Worm (Caenorhabditis elegans) whole organism, late embryonic: ENCODE data around the gene clec-218.
"Not testable (repeated sequence)": the region's sequence is repeated elsewhere in the genome, so short reads cannot be mapped to it uniquely, and the experiment has no call there.

ENCODE experiments used
- C08G9.2 ChIP-seq: sonication (generic microtip); optimal IDR thresholded peaks from 2 replicates; lab custom pipeline; 2016; ENCODE audit warnings: mild to moderate bottlenecking, missing genetic modification characterization, moderate library complexity, missing compliant biosample characterization
- C38D4.7 ChIP-seq: fragments of 200-800 bp; sonication (Bioruptor generic); optimal IDR thresholded peaks from 2 replicates; lab custom pipeline; 2018; ENCODE audit warnings: mild to moderate bottlenecking, missing genetic modification characterization, moderate library complexity, missing compliant biosample characterization
- F13H6.1 ChIP-seq: sonication (generic microtip); optimal IDR thresholded peaks from 2 replicates; lab custom pipeline; 2016; ENCODE audit warnings: missing genetic modification characterization, missing compliant biosample characterization
- K09A11.1 ChIP-seq: sonication (generic microtip); optimal IDR thresholded peaks from 2 replicates; lab custom pipeline; 2017; ENCODE audit warnings: antibody characterized with exemption, mild to moderate bottlenecking, missing genetic modification characterization, missing compliant biosample characterization; ENCODE audit not compliant: insufficient read depth
- ama-1 ChIP-seq: fragments of 150-350 bp; optimal IDR thresholded peaks from 2 replicates; lab custom pipeline; 2014
- ceh-14 ChIP-seq: sonication (generic microtip); optimal IDR thresholded peaks from 2 replicates; lab custom pipeline; 2016; ENCODE audit warnings: missing genotype, missing genetic modification characterization, missing compliant biosample characterization
- ceh-18 ChIP-seq: sonication (generic microtip); optimal IDR thresholded peaks from 2 replicates; lab custom pipeline; 2016; ENCODE audit warnings: missing genetic modification characterization, missing compliant biosample characterization
- ceh-19 ChIP-seq: fragments of 200-800 bp; sonication (Bioruptor generic); optimal IDR thresholded peaks from 2 replicates; lab custom pipeline; 2018; ENCODE audit warnings: mild to moderate bottlenecking, missing genetic modification characterization, missing compliant biosample characterization
- ceh-2 ChIP-seq: sonication (generic microtip); optimal IDR thresholded peaks from 2 replicates; lab custom pipeline; 2016; ENCODE audit warnings: missing genotype, missing genetic modification characterization, missing compliant biosample characterization
- ceh-22 ChIP-seq: sonication (generic microtip); optimal IDR thresholded peaks from 2 replicates; lab custom pipeline; 2017; ENCODE audit warnings: missing biosample characterization, missing genetic modification characterization
- ceh-24 ChIP-seq: sonication (generic microtip); optimal IDR thresholded peaks from 2 replicates; lab custom pipeline; 2016; ENCODE audit warnings: mild to moderate bottlenecking, missing genetic modification characterization, missing compliant biosample characterization
- ceh-30 ChIP-seq: fragments of 150-350 bp; optimal IDR thresholded peaks from 2 replicates; lab custom pipeline; 2014; ENCODE audit warnings: missing biosample characterization, missing genetic modification characterization
- ceh-31 ChIP-seq: sonication (generic microtip); optimal IDR thresholded peaks from 2 replicates; lab custom pipeline; 2016; ENCODE audit warnings: missing genetic modification characterization, missing compliant biosample characterization
- ceh-48 ChIP-seq: sonication (generic microtip); optimal IDR thresholded peaks from 2 replicates; lab custom pipeline; 2016; ENCODE audit warnings: missing genetic modification characterization, inconsistent platforms, missing compliant biosample characterization
- ceh-6 ChIP-seq: fragments of 200-800 bp; sonication (Bioruptor generic); optimal IDR thresholded peaks from 2 replicates; lab custom pipeline; 2018; ENCODE audit warnings: mild to moderate bottlenecking, missing genetic modification characterization, missing compliant biosample characterization
- che-1 ChIP-seq: sonication (generic microtip); optimal IDR thresholded peaks from 2 replicates; lab custom pipeline; 2016; ENCODE audit warnings: mild to moderate bottlenecking, missing genetic modification characterization, missing compliant biosample characterization
- dmd-4 ChIP-seq: sonication (generic microtip); optimal IDR thresholded peaks from 2 replicates; lab custom pipeline; 2016; ENCODE audit warnings: borderline replicate concordance, missing genetic modification characterization, missing compliant biosample characterization
- dve-1 ChIP-seq: sonication (generic microtip); optimal IDR thresholded peaks from 2 replicates; lab custom pipeline; 2017; ENCODE audit warnings: antibody characterized with exemption, mild to moderate bottlenecking, missing genetic modification characterization, missing compliant biosample characterization
- elt-2 ChIP-seq: sonication (generic microtip); optimal IDR thresholded peaks from 2 replicates; lab custom pipeline; 2016; ENCODE audit warnings: missing genetic modification reagents, missing genetic modification characterization, missing compliant biosample characterization
- hlh-13 ChIP-seq: fragments of 200-800 bp; sonication (Bioruptor generic); optimal IDR thresholded peaks from 2 replicates; lab custom pipeline; 2018; ENCODE audit warnings: mild to moderate bottlenecking, missing genetic modification characterization, missing compliant biosample characterization
- hlh-15 ChIP-seq: sonication (generic microtip); optimal IDR thresholded peaks from 2 replicates; lab custom pipeline; 2016; ENCODE audit warnings: missing genetic modification characterization, missing compliant biosample characterization
- hlh-8 ChIP-seq: sonication (generic microtip); optimal IDR thresholded peaks from 2 replicates; lab custom pipeline; 2016; ENCODE audit warnings: missing genotype, missing genetic modification characterization, missing compliant biosample characterization
- lim-6 ChIP-seq: sonication (generic microtip); optimal IDR thresholded peaks from 2 replicates; lab custom pipeline; 2016; ENCODE audit warnings: missing genetic modification characterization, missing compliant biosample characterization
- madf-2 ChIP-seq: sonication (generic microtip); optimal IDR thresholded peaks from 2 replicates; lab custom pipeline; 2017; ENCODE audit warnings: missing genetic modification characterization, missing compliant biosample characterization
- nfya-1 ChIP-seq: sonication (generic microtip); optimal IDR thresholded peaks from 2 replicates; lab custom pipeline; 2017; ENCODE audit warnings: missing genetic modification characterization, mild to moderate bottlenecking, missing compliant biosample characterization, antibody characterized with exemption, moderate library complexity
- nhr-232 ChIP-seq: sonication (generic microtip); optimal IDR thresholded peaks from 2 replicates; lab custom pipeline; 2016; ENCODE audit warnings: missing genetic modification characterization, missing compliant biosample characterization
- npax-4 ChIP-seq: sonication (generic microtip); optimal IDR thresholded peaks from 2 replicates; lab custom pipeline; 2016; ENCODE audit warnings: missing genetic modification characterization, missing compliant biosample characterization
- odd-2 ChIP-seq: sonication (generic microtip); optimal IDR thresholded peaks from 2 replicates; lab custom pipeline; 2017; ENCODE audit warnings: antibody characterized with exemption, mild to moderate bottlenecking, missing genetic modification characterization, missing compliant biosample characterization
- pag-3 ChIP-seq: sonication (generic microtip); optimal IDR thresholded peaks from 2 replicates; lab custom pipeline; 2016; ENCODE audit warnings: missing compliant biosample characterization, missing genetic modification characterization, borderline replicate concordance
- pax-1 ChIP-seq: fragments of 150-350 bp; optimal IDR thresholded peaks from 2 replicates; lab custom pipeline; 2014; ENCODE audit warnings: missing biosample characterization, missing genetic modification characterization
- pha-2 ChIP-seq: sonication (generic microtip); optimal IDR thresholded peaks from 2 replicates; lab custom pipeline; 2017; ENCODE audit warnings: mild to moderate bottlenecking, missing genetic modification characterization, missing compliant biosample characterization
- pros-1 ChIP-seq: fragments of 150-350 bp; optimal IDR thresholded peaks from 2 replicates; lab custom pipeline; 2014; ENCODE audit warnings: missing biosample characterization, missing genetic modification reagents, missing genetic modification characterization
- rnt-1 ChIP-seq: sonication (generic microtip); optimal IDR thresholded peaks from 2 replicates; lab custom pipeline; 2016; ENCODE audit warnings: missing genetic modification characterization, missing compliant biosample characterization
- sdc-2 ChIP-seq: sonication (generic microtip); optimal IDR thresholded peaks from 2 replicates; lab custom pipeline; 2016; ENCODE audit warnings: missing genotype, missing genetic modification characterization, missing compliant biosample characterization
- sox-2 ChIP-seq: fragments of 200-800 bp; sonication (Bioruptor generic); IDR thresholded peaks from 2 replicates; pipeline ENCODE4 v1.3.6; 2022; ENCODE audit warnings: missing genetic modification reagents, missing genetic modification characterization, missing compliant biosample characterization
- tbx-2 ChIP-seq: sonication (generic microtip); optimal IDR thresholded peaks from 2 replicates; lab custom pipeline; 2016; ENCODE audit warnings: missing genetic modification characterization, missing compliant biosample characterization
- tbx-7 ChIP-seq: sonication (generic microtip); optimal IDR thresholded peaks from 2 replicates; lab custom pipeline; 2016; ENCODE audit warnings: missing genotype, missing genetic modification characterization, missing compliant biosample characterization
- unc-55 ChIP-seq: sonication (generic microtip); optimal IDR thresholded peaks from 2 replicates; lab custom pipeline; 2017; ENCODE audit warnings: missing biosample characterization, missing genetic modification reagents, missing genetic modification characterization
- zip-5 ChIP-seq: sonication (generic microtip); optimal IDR thresholded peaks from 2 replicates; lab custom pipeline; 2016; ENCODE audit warnings: missing genetic modification characterization, missing compliant biosample characterization

clec-218 gene

DNA sequence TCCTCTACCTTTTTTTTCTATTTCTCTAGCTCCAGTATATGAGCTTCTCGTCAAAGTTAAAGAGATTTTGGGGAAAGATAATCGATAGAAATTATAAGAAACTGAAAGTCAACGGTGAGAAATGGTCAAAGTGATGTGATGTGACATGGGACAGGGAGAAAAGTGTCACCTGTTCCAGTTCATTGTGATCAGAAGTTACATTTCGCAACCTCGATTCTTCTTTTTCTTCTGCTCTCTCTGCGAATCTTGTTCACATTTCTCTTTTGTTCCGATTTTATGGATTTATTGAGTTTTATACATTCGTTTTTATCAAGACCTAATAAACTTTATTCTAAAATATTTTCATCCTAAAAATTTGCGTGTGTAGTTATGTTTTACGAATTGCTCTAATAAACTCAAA lies 27.9 kb downstream of the clec-218 start:
- no peak for TF ChIP-seq ceh-19 (GFP tag; lab: Kevin White, UChicago)
- TF ChIP-seq unc-55: peak; percentile 66

ce11 chrV:8340924-8341323 lies 33.2 kb downstream of the clec-218 start, which contains the start of gene C08D8.7:
C08D8.7 (plus strand) TSS chrV:8341224.
- not testable (repeated sequence) for TF ChIP-seq pha-2 (tag; lab: Kevin White, UChicago); pag-3; hlh-15

- TF ChIP-seq lim-6 (tag; lab: Kevin White, UChicago) (no peak), dmd-4 (tag; lab: Kevin White, UChicago) (no peak), dve-1 (tag; lab: Kevin White, UChicago) (no peak)
Observed at ce11 chrV:8342416-8342815, 34.7 kb downstream of the clec-218 start.

ce11 chrV:8345436-8345835 lies 37.7 kb downstream of the clec-218 start, which contains the start of gene C08D8.1:
C08D8.1 (plus strand) TSS chrV:8345759.
- TF ChIP-seq hlh-13 (no peak), ceh-48 (no peak), pros-1 (tag; lab: Kevin White, UChicago) (no peak), K09A11.1 (tag; lab: Kevin White, UChicago) (no peak), ceh-2 (no peak), hlh-8 (no peak), tbx-7 (tag; lab: Kevin White, UChicago) (no peak), ceh-22 (tag; lab: Kevin White, UChicago) (no peak), nfya-1 (tag; lab: Kevin White, UChicago) (no peak), ceh-6 (GFP tag; lab: Kevin White, UChicago) (no peak), dmd-4 (tag; lab: Kevin White, UChicago) (no peak), sdc-2 (no peak), che-1 (tag; lab: Kevin White, UChicago) (no peak), madf-2 (no peak), odd-2 (tag; lab: Kevin White, UChicago) (no peak), npax-4 (tag; lab: Kevin White, UChicago) (no peak), C38D4.7 (GFP tag; lab: Kevin White, UChicago) (no peak), ama-1 (lab: Kevin White, UChicago) (no peak), nhr-232 (tag; lab: Kevin White, UChicago) (no peak), ceh-30 (tag; lab: Kevin White, UChicago) (no peak)

ce11 chrV:8348959-8349389 lies 41.2 kb downstream of the clec-218 start:
- TF ChIP-seq nfya-1 (tag; lab: Kevin White, UChicago) (peak; percentile 42), che-1 (tag; lab: Kevin White, UChicago) (no peak), ceh-31 (peak; percentile 0), C08G9.2 (peak; percentile 32), rnt-1 (tag; lab: Kevin White, UChicago) (no peak), ama-1 (lab: Kevin White, UChicago) (peak; percentile 89), zip-5 (no peak), ceh-14 (tag; lab: Kevin White, UChicago) (no peak), sox-2 (no peak), F13H6.1 (tag; lab: Kevin White, UChicago) (no peak), ceh-18 (tag; lab: Kevin White, UChicago) (peak; percentile 62), unc-55 (peak; percentile 15), pha-2 (tag; lab: Kevin White, UChicago) (no peak), elt-2 (tag; lab: Kevin White, UChicago) (peak; percentile 42), ceh-19 (GFP tag; lab: Kevin White, UChicago) (no peak), ceh-24 (tag; lab: Kevin White, UChicago) (no peak), tbx-2 (tag; lab: Kevin White, UChicago) (peak; percentile 34), pax-1 (no peak), npax-4 (tag; lab: Kevin White, UChicago) (no peak), pros-1 (tag; lab: Kevin White, UChicago) (no peak)
